Worm (Caenorhabditis elegans) whole organism, late embryonic: ENCODE data around the gene F45D3.1.

Experiments used
- C08G9.2 ChIP-seq: sonication (generic microtip); optimal IDR thresholded peaks from 2 replicates; lab custom pipeline; 2016; ENCODE audit warnings: mild to moderate bottlenecking, missing genetic modification characterization, moderate library complexity, missing compliant biosample characterization
- C38D4.7 ChIP-seq: fragments of 200-800 bp; sonication (Bioruptor generic); optimal IDR thresholded peaks from 2 replicates; lab custom pipeline; 2018; ENCODE audit warnings: mild to moderate bottlenecking, missing genetic modification characterization, moderate library complexity, missing compliant biosample characterization
- F13H6.1 ChIP-seq: sonication (generic microtip); optimal IDR thresholded peaks from 2 replicates; lab custom pipeline; 2016; ENCODE audit warnings: missing genetic modification characterization, missing compliant biosample characterization
- K02D7.2 ChIP-seq: sonication (generic microtip); optimal IDR thresholded peaks from 2 replicates; lab custom pipeline; 2017; ENCODE audit warnings: mild to moderate bottlenecking, missing genetic modification characterization, missing compliant biosample characterization
- K09A11.1 ChIP-seq: sonication (generic microtip); optimal IDR thresholded peaks from 2 replicates; lab custom pipeline; 2017; ENCODE audit warnings: antibody characterized with exemption, mild to moderate bottlenecking, missing genetic modification characterization, missing compliant biosample characterization; ENCODE audit not compliant: insufficient read depth
- T23F11.4 ChIP-seq: fragments of 200-800 bp; sonication (Bioruptor generic); optimal IDR thresholded peaks from 2 replicates; lab custom pipeline; 2018; ENCODE audit warnings: mild to moderate bottlenecking, missing genetic modification characterization, missing compliant biosample characterization
- Y22D7AL.16 ChIP-seq: sonication (generic microtip); optimal IDR thresholded peaks from 2 replicates; lab custom pipeline; 2016; ENCODE audit warnings: missing genetic modification characterization, missing compliant biosample characterization
- ceh-18 ChIP-seq: sonication (generic microtip); optimal IDR thresholded peaks from 2 replicates; lab custom pipeline; 2016; ENCODE audit warnings: missing genetic modification characterization, missing compliant biosample characterization
- ceh-19 ChIP-seq: fragments of 200-800 bp; sonication (Bioruptor generic); optimal IDR thresholded peaks from 2 replicates; lab custom pipeline; 2018; ENCODE audit warnings: mild to moderate bottlenecking, missing genetic modification characterization, missing compliant biosample characterization
- ceh-22 ChIP-seq: sonication (generic microtip); optimal IDR thresholded peaks from 2 replicates; lab custom pipeline; 2017; ENCODE audit warnings: missing biosample characterization, missing genetic modification characterization
- ceh-31 ChIP-seq: sonication (generic microtip); optimal IDR thresholded peaks from 2 replicates; lab custom pipeline; 2016; ENCODE audit warnings: missing genetic modification characterization, missing compliant biosample characterization
- ceh-34 ChIP-seq: sonication (generic microtip); optimal IDR thresholded peaks from 2 replicates; lab custom pipeline; 2016; ENCODE audit warnings: mild to moderate bottlenecking, missing genetic modification characterization, missing compliant biosample characterization
- ceh-45 ChIP-seq: fragments of 200-800 bp; sonication (Bioruptor generic); IDR thresholded peaks from 2 replicates; pipeline ENCODE4 v1.3.6; 2022; ENCODE audit warnings: missing genetic modification reagents, missing genetic modification characterization, missing compliant biosample characterization
- ceh-48 ChIP-seq: sonication (generic microtip); optimal IDR thresholded peaks from 2 replicates; lab custom pipeline; 2016; ENCODE audit warnings: missing genetic modification characterization, inconsistent platforms, missing compliant biosample characterization
- ceh-6 ChIP-seq: fragments of 200-800 bp; sonication (Bioruptor generic); optimal IDR thresholded peaks from 2 replicates; lab custom pipeline; 2018; ENCODE audit warnings: mild to moderate bottlenecking, missing genetic modification characterization, missing compliant biosample characterization
- ceh-9 ChIP-seq: sonication (generic microtip); optimal IDR thresholded peaks from 2 replicates; lab custom pipeline; 2016; ENCODE audit warnings: mild to moderate bottlenecking, missing genetic modification characterization, inconsistent platforms, missing compliant biosample characterization
- che-1 ChIP-seq: sonication (generic microtip); optimal IDR thresholded peaks from 2 replicates; lab custom pipeline; 2016; ENCODE audit warnings: mild to moderate bottlenecking, missing genetic modification characterization, missing compliant biosample characterization
- dmd-4 ChIP-seq: sonication (generic microtip); optimal IDR thresholded peaks from 2 replicates; lab custom pipeline; 2016; ENCODE audit warnings: borderline replicate concordance, missing genetic modification characterization, missing compliant biosample characterization
- elt-4 ChIP-seq: sonication (generic microtip); optimal IDR thresholded peaks from 2 replicates; lab custom pipeline; 2016; ENCODE audit warnings: missing genetic modification characterization, missing compliant biosample characterization
- eyg-1 ChIP-seq: sonication (generic microtip); optimal IDR thresholded peaks from 2 replicates; lab custom pipeline; 2016; ENCODE audit warnings: missing genotype, missing genetic modification characterization, missing compliant biosample characterization
- fax-1 ChIP-seq: sonication (generic microtip); optimal IDR thresholded peaks from 2 replicates; lab custom pipeline; 2016; ENCODE audit warnings: missing genotype, missing genetic modification characterization, missing compliant biosample characterization
- fkh-6 ChIP-seq: sonication (generic microtip); optimal IDR thresholded peaks from 2 replicates; lab custom pipeline; 2016; ENCODE audit warnings: missing genetic modification characterization, missing compliant biosample characterization
- gmeb-2 ChIP-seq: sonication (generic microtip); optimal IDR thresholded peaks from 2 replicates; lab custom pipeline; 2016; ENCODE audit warnings: missing genetic modification characterization, inconsistent platforms, missing compliant biosample characterization
- hlh-13 ChIP-seq: fragments of 200-800 bp; sonication (Bioruptor generic); optimal IDR thresholded peaks from 2 replicates; lab custom pipeline; 2018; ENCODE audit warnings: mild to moderate bottlenecking, missing genetic modification characterization, missing compliant biosample characterization
- hlh-6 ChIP-seq: sonication (generic microtip); optimal IDR thresholded peaks from 2 replicates; lab custom pipeline; 2016; ENCODE audit warnings: missing genotype, missing genetic modification characterization, missing compliant biosample characterization
- lin-11 ChIP-seq: fragments of 200-800 bp; sonication (Bioruptor generic); optimal IDR thresholded peaks from 2 replicates; lab custom pipeline; 2018; ENCODE audit warnings: mild to moderate bottlenecking, missing genetic modification characterization, missing compliant biosample characterization
- madf-2 ChIP-seq: sonication (generic microtip); optimal IDR thresholded peaks from 2 replicates; lab custom pipeline; 2017; ENCODE audit warnings: missing genetic modification characterization, missing compliant biosample characterization
- mec-3 ChIP-seq: sonication (generic microtip); optimal IDR thresholded peaks from 2 replicates; lab custom pipeline; 2016; ENCODE audit warnings: borderline replicate concordance, missing genetic modification characterization, missing compliant biosample characterization
- nfya-1 ChIP-seq: sonication (generic microtip); optimal IDR thresholded peaks from 2 replicates; lab custom pipeline; 2017; ENCODE audit warnings: missing genetic modification characterization, mild to moderate bottlenecking, missing compliant biosample characterization, antibody characterized with exemption, moderate library complexity
- npax-4 ChIP-seq: sonication (generic microtip); optimal IDR thresholded peaks from 2 replicates; lab custom pipeline; 2016; ENCODE audit warnings: missing genetic modification characterization, missing compliant biosample characterization
- pag-3 ChIP-seq: sonication (generic microtip); optimal IDR thresholded peaks from 2 replicates; lab custom pipeline; 2016; ENCODE audit warnings: missing compliant biosample characterization, missing genetic modification characterization, borderline replicate concordance
- pat-9 ChIP-seq: fragments of 200-800 bp; sonication (Bioruptor generic); optimal IDR thresholded peaks from 2 replicates; lab custom pipeline; 2018; ENCODE audit warnings: mild to moderate bottlenecking, missing genetic modification characterization, moderate library complexity, missing compliant biosample characterization
- pha-2 ChIP-seq: sonication (generic microtip); optimal IDR thresholded peaks from 2 replicates; lab custom pipeline; 2017; ENCODE audit warnings: mild to moderate bottlenecking, missing genetic modification characterization, missing compliant biosample characterization
- pha-4 ChIP-seq: fragments of 150-350 bp; optimal IDR thresholded peaks from 2 replicates; lab custom pipeline; 2018; ENCODE audit warnings: missing biosample characterization, missing genetic modification reagents, missing genetic modification characterization
- pqm-1 ChIP-seq: sonication (generic microtip); optimal IDR thresholded peaks from 2 replicates; lab custom pipeline; 2016; ENCODE audit warnings: missing genetic modification characterization, missing compliant biosample characterization
- ref-2 ChIP-seq: sonication (generic microtip); optimal IDR thresholded peaks from 2 replicates; lab custom pipeline; 2016; ENCODE audit warnings: missing genetic modification characterization, missing compliant biosample characterization
- rnt-1 ChIP-seq: sonication (generic microtip); optimal IDR thresholded peaks from 2 replicates; lab custom pipeline; 2016; ENCODE audit warnings: missing genetic modification characterization, missing compliant biosample characterization
- sdc-2 ChIP-seq: sonication (generic microtip); optimal IDR thresholded peaks from 2 replicates; lab custom pipeline; 2016; ENCODE audit warnings: missing genotype, missing genetic modification characterization, missing compliant biosample characterization
- sox-4 ChIP-seq: sonication (generic microtip); optimal IDR thresholded peaks from 2 replicates; lab custom pipeline; 2017; ENCODE audit warnings: mild to moderate bottlenecking, missing genetic modification characterization, inconsistent platforms, missing compliant biosample characterization
- syd-9 ChIP-seq: sonication (generic microtip); optimal IDR thresholded peaks from 2 replicates; lab custom pipeline; 2016; ENCODE audit warnings: mild to moderate bottlenecking, missing genetic modification characterization, moderate library complexity, missing compliant biosample characterization
- tbx-2 ChIP-seq: sonication (generic microtip); optimal IDR thresholded peaks from 2 replicates; lab custom pipeline; 2016; ENCODE audit warnings: missing genetic modification characterization, missing compliant biosample characterization
- ttx-3 ChIP-seq: sonication (generic microtip); optimal IDR thresholded peaks from 2 replicates; lab custom pipeline; 2016; ENCODE audit warnings: missing genetic modification reagents, missing genetic modification characterization, missing compliant biosample characterization
- unc-42 ChIP-seq: sonication (generic microtip); optimal IDR thresholded peaks from 2 replicates; lab custom pipeline; 2016; ENCODE audit warnings: missing genotype, missing genetic modification characterization, missing compliant biosample characterization
- unc-55 ChIP-seq: sonication (generic microtip); optimal IDR thresholded peaks from 2 replicates; lab custom pipeline; 2017; ENCODE audit warnings: missing biosample characterization, missing genetic modification reagents, missing genetic modification characterization
- zip-5 ChIP-seq: sonication (generic microtip); optimal IDR thresholded peaks from 2 replicates; lab custom pipeline; 2016; ENCODE audit warnings: missing genetic modification characterization, missing compliant biosample characterization

The F45D3.1 gene

ce11 chrV:12505730-12506129 lies 21.1 kb upstream of the F45D3.1 start:
- TF ChIP-seq Y22D7AL.16 = no peak
- peak; percentile 50 for TF ChIP-seq nfya-1 (tag; lab: Kevin White, UChicago)
- no peak for TF ChIP-seq fkh-6
- TF ChIP-seq ceh-22 (tag; lab: Kevin White, UChicago) = no peak
- TF ChIP-seq K09A11.1 = no peak

- TF ChIP-seq ref-2 (tag; lab: Kevin White, UChicago) (no peak), ceh-34 (tag; lab: Kevin White, UChicago) (no peak), pha-2 (tag; lab: Kevin White, UChicago) (no peak), unc-55 (no peak), rnt-1 (tag; lab: Kevin White, UChicago) (no peak), unc-42 (no peak), pqm-1 (tag; lab: Kevin White, UChicago) (no peak), pha-4 (no peak), dmd-4 (no peak), ceh-9 (no peak), F13H6.1 (tag; lab: Kevin White, UChicago) (no peak), hlh-6 (tag; lab: Kevin White, UChicago) (no peak), ttx-3 (tag; lab: Kevin White, UChicago) (no peak), zip-5 (no peak), sdc-2 (no peak), eyg-1 (no peak), ceh-45 (GFP tag; lab: Robert Waterston, UW) (no peak)
These were observed 20.7 kb upstream of the F45D3.1 start, which contains the start of gene nlp-46 for ce11 chrV:12506185-12506584. nlp-46 (minus strand) TSS chrV:12506285.

ce11 chrV:12509922-12510582 lies 16.8 kb upstream of the F45D3.1 start:
- TF ChIP-seq fkh-6 = peak; percentile 89
- peak; percentile 60 for TF ChIP-seq gmeb-2
- TF ChIP-seq ref-2 (tag; lab: Kevin White, UChicago) = peak; percentile 89
- TF ChIP-seq Y22D7AL.16 = peak; percentile 49
- peak; percentile 47 for TF ChIP-seq ceh-19 (GFP tag; lab: Kevin White, UChicago)
- TF ChIP-seq madf-2 = peak; percentile 82
- TF ChIP-seq dmd-4 = peak; percentile 84
- TF ChIP-seq sdc-2 = peak; percentile 50
- TF ChIP-seq unc-42 = peak; percentile 68
- peak; percentile 87 for TF ChIP-seq pag-3 (tag; lab: Kevin White, UChicago)
- TF ChIP-seq zip-5 = peak; percentile 28
- TF ChIP-seq pat-9 (tag; lab: Kevin White, UChicago) = peak; percentile 69
- peak; percentile 99 for TF ChIP-seq mec-3 (tag; lab: Kevin White, UChicago)
- peak; percentile 64 for TF ChIP-seq T23F11.4
- peak; percentile 63 for TF ChIP-seq syd-9 (tag; lab: Kevin White, UChicago)
- TF ChIP-seq ceh-48 (tag; lab: Kevin White, UChicago) = peak; percentile 38
- peak; percentile 61 for TF ChIP-seq lin-11 (tag; lab: Kevin White, UChicago)
- peak; percentile 21 for TF ChIP-seq npax-4 (tag; lab: Kevin White, UChicago)
- TF ChIP-seq ceh-18 = peak; percentile 39
- peak; percentile 80 for TF ChIP-seq C38D4.7
- peak; percentile 34 for TF ChIP-seq F13H6.1 (tag; lab: Kevin White, UChicago)
- peak; percentile 77 for TF ChIP-seq sox-4 (tag; lab: Kevin White, UChicago)
- peak; percentile 35 for TF ChIP-seq ceh-9
- TF ChIP-seq C08G9.2 (tag; lab: Kevin White, UChicago) = peak; percentile 81
- TF ChIP-seq hlh-13 (GFP tag; lab: Kevin White, UChicago) = peak; percentile 79
- peak; percentile 92 for TF ChIP-seq hlh-6 (tag; lab: Kevin White, UChicago)
- TF ChIP-seq che-1 = peak; percentile 68
- peak; percentile 70 for TF ChIP-seq ceh-6
- peak; percentile 94 for TF ChIP-seq elt-4
- TF ChIP-seq ceh-34 (tag; lab: Kevin White, UChicago) = peak; percentile 13
- TF ChIP-seq tbx-2 (tag; lab: Kevin White, UChicago) = peak; percentile 65
- peak; percentile 42 for TF ChIP-seq K02D7.2 (tag; lab: Kevin White, UChicago)
- peak; percentile 7 for TF ChIP-seq ceh-31 (tag; lab: Kevin White, UChicago)
- peak; percentile 38 for TF ChIP-seq fax-1
- TF ChIP-seq pqm-1 (tag; lab: Kevin White, UChicago) = peak; percentile 86
